Worm (Caenorhabditis elegans) whole organism, L1 larva: ENCODE results near the gene F37C12.18.

Experiments
- C04F5.9 ChIP-seq: sonication (generic microtip); optimal IDR thresholded peaks from 2 replicates; lab custom pipeline; 2016; ENCODE audit warnings: missing genetic modification characterization, missing compliant biosample characterization
- C16A3.4 ChIP-seq: fragments of 150-350 bp; optimal IDR thresholded peaks from 2 replicates; lab custom pipeline; 2014; ENCODE audit warnings: missing biosample characterization, missing genetic modification characterization
- Y116A8C.19 ChIP-seq: sonication (generic microtip); optimal IDR thresholded peaks from 2 replicates; lab custom pipeline; 2016; ENCODE audit warnings: missing compliant biosample characterization, missing genetic modification characterization, borderline replicate concordance
- aha-1 ChIP-seq: fragments of 150-350 bp; optimal IDR thresholded peaks from 2 replicates; lab custom pipeline; 2014; ENCODE audit warnings: missing biosample characterization, missing genetic modification characterization
- alr-1 ChIP-seq: fragments of 200-800 bp; sonication (Bioruptor generic); optimal IDR thresholded peaks from 2 replicates; lab custom pipeline; 2018; ENCODE audit warnings: borderline replicate concordance, mild to moderate bottlenecking, missing genetic modification characterization, missing compliant biosample characterization
- aly-2 ChIP-seq: fragments of 150-350 bp; optimal IDR thresholded peaks from 2 replicates; lab custom pipeline; 2014; ENCODE audit warnings: missing biosample characterization, missing genetic modification characterization
- ceh-8 ChIP-seq: fragments of 200-800 bp; sonication (Bioruptor generic); optimal IDR thresholded peaks from 2 replicates; lab custom pipeline; 2018; ENCODE audit warnings: mild to moderate bottlenecking, missing genetic modification characterization, moderate library complexity, missing compliant biosample characterization
- ceh-82 ChIP-seq, 3 experiments: fragments of 150-350 bp in 1 of 3; sonication (generic microtip) in 2 of 3; optimal IDR thresholded peaks; 2 replicates each; lab custom pipeline; 2014 to 2017; ENCODE audit warnings: missing biosample characterization in 3 of 3, missing genetic modification characterization in 3 of 3
- ceh-88 ChIP-seq: fragments of 200-800 bp; sonication (Bioruptor generic); IDR thresholded peaks from 2 replicates; pipeline ENCODE4 v1.3.6; 2022; ENCODE audit warnings: missing genetic modification characterization, missing compliant biosample characterization
- ceh-90 ChIP-seq: sonication (generic microtip); optimal IDR thresholded peaks from 2 replicates; lab custom pipeline; 2016; ENCODE audit warnings: missing genetic modification characterization, missing compliant biosample characterization
- dsc-1 ChIP-seq: sonication (generic microtip); optimal IDR thresholded peaks from 2 replicates; lab custom pipeline; 2016; ENCODE audit warnings: mild to moderate bottlenecking, missing genetic modification characterization, missing compliant biosample characterization
- efl-1 ChIP-seq, 4 experiments: fragments of 150-350 bp; optimal IDR thresholded peaks in 3 of 4; peaks in 1 of 4; 1 replicate in 1 of 4; 2 replicates in 3 of 4; lab custom pipeline; 2014; ENCODE audit warnings: missing biosample characterization in 2 of 4, missing genetic modification characterization in 2 of 4, missing genetic modification reagents in 2 of 4
- egl-13 ChIP-seq: sonication (generic microtip); optimal IDR thresholded peaks from 2 replicates; lab custom pipeline; 2016; ENCODE audit warnings: missing genotype, missing genetic modification reagents, missing genetic modification characterization, missing compliant biosample characterization
- egl-27 ChIP-seq, 2 experiments: fragments of 150-350 bp in 1 of 2; sonication (generic microtip); optimal IDR thresholded peaks; 3 replicates each; lab custom pipeline; 2017 to 2018; ENCODE audit warnings: missing biosample characterization in 2 of 2, missing genetic modification characterization in 2 of 2, missing genetic modification reagents in 2 of 2
- elt-2 ChIP-seq: sonication (generic microtip); optimal IDR thresholded peaks from 2 replicates; lab custom pipeline; 2016; ENCODE audit warnings: missing genetic modification characterization, mild to moderate bottlenecking, inconsistent platforms, missing compliant biosample characterization, missing genetic modification reagents
- fkh-10 ChIP-seq: sonication (generic microtip); optimal IDR thresholded peaks from 2 replicates; lab custom pipeline; 2017; ENCODE audit warnings: missing biosample characterization, missing genetic modification reagents, missing genetic modification characterization
- fkh-4 ChIP-seq: sonication (generic microtip); optimal IDR thresholded peaks from 2 replicates; lab custom pipeline; 2016; ENCODE audit warnings: missing compliant biosample characterization, missing genetic modification characterization, borderline replicate concordance
- fkh-8 ChIP-seq: sonication (generic microtip); optimal IDR thresholded peaks from 2 replicates; lab custom pipeline; 2016; ENCODE audit warnings: mild to moderate bottlenecking, missing genetic modification characterization, missing compliant biosample characterization
- fos-1 ChIP-seq: fragments of 150-350 bp; optimal IDR thresholded peaks from 2 replicates; lab custom pipeline; 2014; ENCODE audit warnings: missing biosample characterization, missing genetic modification characterization
- grh-1 ChIP-seq: fragments of 200-800 bp; sonication (Bioruptor generic); IDR thresholded peaks from 2 replicates; pipeline ENCODE4 v1.3.6; 2022; ENCODE audit warnings: missing genetic modification reagents, missing genetic modification characterization, missing compliant biosample characterization
- hlh-17 ChIP-seq: fragments of 200-800 bp; sonication (Bioruptor generic); optimal IDR thresholded peaks from 2 replicates; lab custom pipeline; 2018; ENCODE audit warnings: missing genetic modification characterization, mild to moderate bottlenecking, missing compliant biosample characterization, moderate library complexity, borderline replicate concordance
- hpl-2 ChIP-seq: fragments of 150-350 bp; optimal IDR thresholded peaks from 2 replicates; lab custom pipeline; 2014; ENCODE audit warnings: missing biosample characterization, missing genetic modification reagents, missing genetic modification characterization
- irx-1 ChIP-seq: sonication (generic microtip); optimal IDR thresholded peaks from 2 replicates; lab custom pipeline; 2016; ENCODE audit warnings: missing genetic modification characterization, missing compliant biosample characterization
- isw-1 ChIP-seq: fragments of 200-800 bp; sonication (Bioruptor generic); IDR thresholded peaks from 2 replicates; pipeline ENCODE4 v1.3.6; 2022; ENCODE audit warnings: missing genetic modification characterization, missing compliant biosample characterization
- lin-13 ChIP-seq: fragments of 150-350 bp; optimal IDR thresholded peaks from 2 replicates; lab custom pipeline; 2014; ENCODE audit warnings: missing biosample characterization, missing genetic modification reagents, missing genetic modification characterization
- lin-15B ChIP-seq: fragments of 150-350 bp; sonication (generic microtip); optimal IDR thresholded peaks from 3 replicates; lab custom pipeline; 2014; ENCODE audit warnings: missing biosample characterization, missing genetic modification characterization
- lin-35 ChIP-seq, 2 experiments: fragments of 150-350 bp; optimal IDR thresholded peaks; 2 replicates each; lab custom pipeline; 2014; ENCODE audit warnings: missing biosample characterization in 2 of 2, missing genetic modification characterization in 2 of 2, missing genetic modification reagents in 2 of 2
- lin-39 ChIP-seq: fragments of 150-350 bp; optimal IDR thresholded peaks from 2 replicates; lab custom pipeline; 2014; ENCODE audit warnings: missing biosample characterization, missing genetic modification reagents, missing genetic modification characterization
- mab-9 ChIP-seq: fragments of 200-800 bp; sonication (Bioruptor generic); IDR thresholded peaks from 2 replicates; pipeline ENCODE4 v1.3.6; 2022; ENCODE audit warnings: missing genetic modification reagents, missing genetic modification characterization, missing compliant biosample characterization
- nhr-11 ChIP-seq: fragments of 150-350 bp; optimal IDR thresholded peaks from 2 replicates; lab custom pipeline; 2014; ENCODE audit warnings: missing biosample characterization, missing genetic modification characterization
- nhr-47 ChIP-seq: sonication (generic microtip); optimal IDR thresholded peaks from 2 replicates; lab custom pipeline; 2016; ENCODE audit warnings: mild to moderate bottlenecking, missing genetic modification characterization, moderate library complexity, missing compliant biosample characterization
- nhr-71 ChIP-seq: sonication (generic microtip); optimal IDR thresholded peaks from 2 replicates; lab custom pipeline; 2016; ENCODE audit warnings: mild to moderate bottlenecking, missing genetic modification characterization, moderate library complexity, missing compliant biosample characterization
- nhr-77 ChIP-seq: fragments of 150-350 bp; optimal IDR thresholded peaks from 2 replicates; lab custom pipeline; 2014; ENCODE audit warnings: missing biosample characterization, missing genetic modification characterization
- nhr-90 ChIP-seq: sonication (generic microtip); optimal IDR thresholded peaks from 2 replicates; lab custom pipeline; 2016; ENCODE audit warnings: mild to moderate bottlenecking, missing genetic modification characterization, missing compliant biosample characterization; ENCODE audit not compliant: poor library complexity
- pag-3 ChIP-seq: sonication (generic microtip); optimal IDR thresholded peaks from 2 replicates; lab custom pipeline; 2017; ENCODE audit warnings: missing genetic modification characterization, mild to moderate bottlenecking, missing compliant biosample characterization, antibody characterized with exemption, borderline replicate concordance; ENCODE audit not compliant: insufficient read depth
- pqm-1 ChIP-seq: sonication (generic microtip); optimal IDR thresholded peaks from 3 replicates; lab custom pipeline; 2017; ENCODE audit warnings: missing biosample characterization, missing genetic modification characterization
- skn-1 ChIP-seq: fragments of 150-350 bp; optimal IDR thresholded peaks from 2 replicates; lab custom pipeline; 2014; ENCODE audit warnings: missing biosample characterization, missing genetic modification characterization
- snpc-4 ChIP-seq: fragments of 150-350 bp; optimal IDR thresholded peaks from 2 replicates; lab custom pipeline; 2014; ENCODE audit warnings: missing biosample characterization, missing genetic modification characterization
- snu-23 ChIP-seq: sonication (generic microtip); optimal IDR thresholded peaks from 2 replicates; lab custom pipeline; 2016; ENCODE audit warnings: missing genetic modification characterization, missing compliant biosample characterization
- sup-37 ChIP-seq: fragments of 200-800 bp; sonication (Bioruptor generic); optimal IDR thresholded peaks from 2 replicates; lab custom pipeline; 2018; ENCODE audit warnings: mild to moderate bottlenecking, missing genetic modification characterization, missing compliant biosample characterization
- swsn-7 ChIP-seq: sonication (generic microtip); optimal IDR thresholded peaks from 2 replicates; lab custom pipeline; 2016; ENCODE audit warnings: missing genetic modification characterization, missing compliant biosample characterization
- tbx-2 ChIP-seq: sonication (generic microtip); optimal IDR thresholded peaks from 2 replicates; lab custom pipeline; 2016; ENCODE audit warnings: missing genetic modification characterization, missing compliant biosample characterization
- unc-86 ChIP-seq: sonication (generic microtip); optimal IDR thresholded peaks from 2 replicates; lab custom pipeline; 2016; ENCODE audit warnings: missing genetic modification characterization, missing compliant biosample characterization
- xbp-1 ChIP-seq: sonication (generic microtip); optimal IDR thresholded peaks from 2 replicates; lab custom pipeline; 2016; ENCODE audit warnings: missing genetic modification characterization, missing compliant biosample characterization
- zag-1 ChIP-seq: fragments of 150-350 bp; optimal IDR thresholded peaks from 2 replicates; lab custom pipeline; 2014; ENCODE audit warnings: missing biosample characterization, missing genetic modification characterization
- ztf-11 ChIP-seq, 2 experiments: sonication (generic microtip); optimal IDR thresholded peaks; 2 replicates each; lab custom pipeline; 2016 to 2017; ENCODE audit warnings: missing genetic modification characterization in 2 of 2, missing biosample characterization in 1 of 2, missing compliant biosample characterization in 1 of 2

The F37C12.18 gene

ce11 chrIII:7159246-7159645 is 36.0 kb downstream of the F37C12.18 start:
- no peak for TF ChIP-seq fkh-10 (GFP tag; lab: Kevin White, UChicago)
- TF ChIP-seq nhr-71 (tag; lab: Kevin White, UChicago): no peak
- TF ChIP-seq egl-13 (tag; lab: Kevin White, UChicago): no peak
- TF ChIP-seq aly-2 (tag; lab: Kevin White, UChicago): no peak
- TF ChIP-seq lin-13: no peak
- no peak for TF ChIP-seq unc-86 (tag; lab: Kevin White, UChicago)
- TF ChIP-seq aha-1 (tag; lab: Kevin White, UChicago): no peak
- TF ChIP-seq pqm-1 (tag; lab: Kevin White, UChicago): no peak
- TF ChIP-seq Y116A8C.19: no peak
- TF ChIP-seq fkh-8: no peak
- no peak for TF ChIP-seq dsc-1 (tag; lab: Kevin White, UChicago)
- TF ChIP-seq mab-9: no peak
- no peak for TF ChIP-seq elt-2 (tag; lab: Kevin White, UChicago)
- no peak for TF ChIP-seq snu-23 (GFP tag; lab: Kevin White, UChicago)
- TF ChIP-seq efl-1 (optimal IDR thresholded peaks at IDR 0.05; lab: Kevin White, UChicago): no peak
- no peak for TF ChIP-seq efl-1 (GFP tag; optimal IDR thresholded peaks at IDR 0.05 in 1 of 2; lab: Kevin White, UChicago)
- TF ChIP-seq hlh-17 (GFP tag; lab: Kevin White, UChicago): no peak
- TF ChIP-seq C16A3.4: no peak

- TF ChIP-seq alr-1 (tag; lab: Kevin White, UChicago) (no peak), snpc-4 (no peak), ceh-8 (no peak), lin-39 (tag; lab: Kevin White, UChicago) (no peak), unc-86 (tag; lab: Kevin White, UChicago) (no peak), dsc-1 (tag; lab: Kevin White, UChicago) (no peak), sup-37 (GFP tag; lab: Kevin White, UChicago) (no peak), egl-27 (tag; optimal IDR thresholded peaks at IDR 0.05; lab: Kevin White, UChicago) (no peak), C04F5.9 (tag; lab: Kevin White, UChicago) (no peak), ceh-82 (tag; optimal IDR thresholded peaks at IDR 0.05; lab: Kevin White, UChicago) (no peak), xbp-1 (no peak), efl-1 (optimal IDR thresholded peaks at IDR 0.05; lab: Kevin White, UChicago) (no peak), efl-1 (GFP tag; optimal IDR thresholded peaks at IDR 0.05 in 1 of 2; lab: Kevin White, UChicago) (no peak)
Observed at ce11 chrIII:7158709-7159108, 36.5 kb downstream of the F37C12.18 start, which contains the start of gene nuo-4. Gene nuo-4 (minus strand): TSS chrIII:7158809.

DNA sequence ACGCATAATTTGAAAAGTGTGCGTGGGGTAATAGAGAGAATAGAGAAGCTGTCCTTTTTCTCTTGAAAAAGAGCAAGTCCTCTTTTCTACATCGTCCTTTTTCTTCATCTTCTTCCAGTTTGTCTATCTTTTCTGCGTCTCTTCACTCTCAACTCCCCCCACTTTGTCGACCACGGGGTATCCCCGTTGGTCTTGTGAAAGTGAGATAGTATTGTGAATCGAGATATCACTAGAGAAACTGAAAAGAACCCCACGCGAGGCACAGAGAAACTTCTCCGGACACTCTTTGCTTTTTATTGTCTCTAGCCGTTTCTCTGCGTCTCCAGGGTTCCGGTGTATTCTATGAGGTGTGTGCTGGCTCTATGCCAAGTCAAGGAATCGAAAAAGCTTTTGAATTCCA is 39.6 kb downstream of the F37C12.18 start:
- TF ChIP-seq pag-3 (tag; lab: Kevin White, UChicago): no peak
- TF ChIP-seq aha-1 (tag; lab: Kevin White, UChicago): peak; percentile 34
- peak; percentile 82 for TF ChIP-seq egl-13 (tag; lab: Kevin White, UChicago)
- no peak for TF ChIP-seq ceh-90
- TF ChIP-seq nhr-90: peak; percentile 86
- peak; percentile 88 for TF ChIP-seq xbp-1
- peak; percentile 82 for TF ChIP-seq ceh-8
- peak; percentile 13 for TF ChIP-seq fkh-4
- TF ChIP-seq nhr-77 (tag; lab: Kevin White, UChicago): peak; percentile 86
- TF ChIP-seq zag-1 (tag; lab: Kevin White, UChicago): peak; percentile 79
- TF ChIP-seq lin-15B (tag; lab: Kevin White, UChicago): peak; percentile 66
- TF ChIP-seq isw-1 (GFP tag; lab: Robert Waterston, UW): peak; percentile 93
- TF ChIP-seq nhr-47 (tag; lab: Kevin White, UChicago): peak; percentile 95
- peak; percentile 43 for TF ChIP-seq C04F5.9 (tag; lab: Kevin White, UChicago)
- TF ChIP-seq fkh-8: peak; percentile 98
- TF ChIP-seq pqm-1 (tag; lab: Kevin White, UChicago): peak; percentile 51
- peak; percentile 86 for TF ChIP-seq dsc-1 (tag; lab: Kevin White, UChicago)
- peak; percentile 78 to 83 for TF ChIP-seq lin-35 (GFP tag; optimal IDR thresholded peaks at IDR 0.05; lab: Kevin White, UChicago)
- TF ChIP-seq ceh-88: peak; percentile 68
- TF ChIP-seq irx-1: peak; percentile 86
- TF ChIP-seq nhr-11 (tag; lab: Kevin White, UChicago): peak; percentile 92
- peak; percentile 77 for TF ChIP-seq grh-1 (GFP tag; lab: Robert Waterston, UW)
- TF ChIP-seq fos-1: peak; percentile 91
- peak; percentile 75 for TF ChIP-seq hpl-2 (GFP tag; lab: Kevin White, UChicago)
- peak; percentile 70 for TF ChIP-seq skn-1 (tag; lab: Kevin White, UChicago)
- peak; percentile 94 for TF ChIP-seq swsn-7 (tag; lab: Kevin White, UChicago)
- TF ChIP-seq egl-27 (tag; optimal IDR thresholded peaks at IDR 0.05; lab: Kevin White, UChicago): peak; percentile 100
- peak in 1 of 2 experiments; percentile 43 for TF ChIP-seq ztf-11 (tag; optimal IDR thresholded peaks at IDR 0.05; lab: Kevin White, UChicago)
- peak; percentile 96 for TF ChIP-seq tbx-2 (tag; lab: Kevin White, UChicago)
- peak; percentile 79 to 92 (median 89) for TF ChIP-seq ceh-82 (tag; optimal IDR thresholded peaks at IDR 0.05; lab: Kevin White, UChicago)
